Fruit fly (Drosophila melanogaster): ENCODE data around the gene cyc.

- TF ChIP-seq psq (optimal IDR thresholded peaks at IDR 0.05) (no peak), h (optimal IDR thresholded peaks at IDR 0.05) (no peak)
These were observed 31.2 kb upstream of the cyc start for dm6 chr3L:19846960-19847359.

Data from Kc167 (cell line).